Fruit fly (Drosophila melanogaster): Measurements from ENCODE around the gene CG31664.

- TF ChIP-seq CG8478 (optimal IDR thresholded peaks at IDR 0.05) (no peak), CTCF (optimal IDR thresholded peaks at IDR 0.05) (no peak)
Observed at dm6 chr2L:1791723-1792122, 34.6 kb downstream of the CG31664 start, which contains the start of gene Gr22c.

Data from S2 (cell line).